Worm (Caenorhabditis elegans) whole organism, mixed stage, embryonic: Measurements from ENCODE around the gene ZK488.5.

ENCODE experiments used
- M03D4.4 ChIP-seq: sonication (generic microtip); optimal IDR thresholded peaks from 2 replicates; lab custom pipeline; 2017; ENCODE audit warnings: mild to moderate bottlenecking, missing genetic modification characterization, missing compliant biosample characterization
- bed-3 ChIP-seq: fragments of 200-800 bp; sonication (Bioruptor generic); optimal IDR thresholded peaks from 3 replicates; lab custom pipeline; 2018; ENCODE audit warnings: mild to moderate bottlenecking, missing genetic modification characterization, moderate library complexity, missing compliant biosample characterization
- blmp-1 ChIP-seq: fragments of 150-350 bp; optimal IDR thresholded peaks from 2 replicates; lab custom pipeline; 2014; ENCODE audit warnings: missing biosample characterization, missing genetic modification characterization
- ceh-39 ChIP-seq: fragments of 150-350 bp; optimal IDR thresholded peaks from 2 replicates; lab custom pipeline; 2014; ENCODE audit warnings: missing biosample characterization, missing genetic modification characterization
- ceh-43 ChIP-seq: fragments of 200-800 bp; sonication (Bioruptor generic); optimal IDR thresholded peaks from 2 replicates; lab custom pipeline; 2018; ENCODE audit warnings: mild to moderate bottlenecking, missing genetic modification characterization, moderate library complexity, missing compliant biosample characterization
- ceh-83 ChIP-seq: fragments of 200-800 bp; sonication (Bioruptor generic); optimal IDR thresholded peaks from 2 replicates; lab custom pipeline; 2018; ENCODE audit warnings: mild to moderate bottlenecking, missing genetic modification characterization, missing compliant biosample characterization
- ces-1 ChIP-seq: fragments of 150-350 bp; optimal IDR thresholded peaks from 2 replicates; lab custom pipeline; 2014; ENCODE audit warnings: missing biosample characterization, missing genetic modification reagents, missing genetic modification characterization
- drap-1 ChIP-seq: fragments of 200-800 bp; sonication (Bioruptor generic); optimal IDR thresholded peaks from 3 replicates; lab custom pipeline; 2018; ENCODE audit warnings: mild to moderate bottlenecking, missing genetic modification characterization, missing compliant biosample characterization
- elt-1 ChIP-seq: sonication (generic microtip); optimal IDR thresholded peaks from 2 replicates; lab custom pipeline; 2017; ENCODE audit warnings: missing genetic modification characterization, mild to moderate bottlenecking, missing compliant biosample characterization, antibody characterized with exemption, moderate library complexity, borderline replicate concordance; ENCODE audit not compliant: insufficient read depth
- elt-3 ChIP-seq: fragments of 150-350 bp; optimal IDR thresholded peaks from 2 replicates; lab custom pipeline; 2014; ENCODE audit warnings: missing biosample characterization, missing genetic modification characterization
- flh-1 ChIP-seq: fragments of 200-800 bp; sonication (Bioruptor generic); optimal IDR thresholded peaks from 2 replicates; lab custom pipeline; 2018; ENCODE audit warnings: mild to moderate bottlenecking, missing genetic modification characterization, moderate library complexity, missing compliant biosample characterization
- ham-2 ChIP-seq: fragments of 200-800 bp; sonication (Bioruptor generic); optimal IDR thresholded peaks from 2 replicates; lab custom pipeline; 2018; ENCODE audit warnings: mild to moderate bottlenecking, missing genetic modification characterization, missing compliant biosample characterization
- hlh-1 ChIP-seq: fragments of 150-350 bp; optimal IDR thresholded peaks from 2 replicates; lab custom pipeline; 2014; ENCODE audit warnings: missing biosample characterization, missing genetic modification reagents, missing genetic modification characterization
- lin-13 ChIP-seq: fragments of 150-350 bp; optimal IDR thresholded peaks from 2 replicates; lab custom pipeline; 2014; ENCODE audit warnings: missing biosample characterization, missing genetic modification characterization
- lin-32 ChIP-seq: fragments of 200-800 bp; sonication (Bioruptor generic); optimal IDR thresholded peaks from 2 replicates; lab custom pipeline; 2018; ENCODE audit warnings: mild to moderate bottlenecking, missing genetic modification characterization, missing compliant biosample characterization
- lsy-2 ChIP-seq: fragments of 150-350 bp; optimal IDR thresholded peaks from 2 replicates; lab custom pipeline; 2014; ENCODE audit warnings: missing biosample characterization, missing genetic modification characterization
- mls-2 ChIP-seq: sonication (generic microtip); optimal IDR thresholded peaks from 2 replicates; lab custom pipeline; 2016; ENCODE audit warnings: mild to moderate bottlenecking, missing genetic modification characterization, moderate library complexity, missing compliant biosample characterization
- nhr-12 ChIP-seq: fragments of 150-350 bp; optimal IDR thresholded peaks from 2 replicates; lab custom pipeline; 2014; ENCODE audit warnings: missing biosample characterization, missing genetic modification characterization
- nhr-2 ChIP-seq: fragments of 150-350 bp; optimal IDR thresholded peaks from 2 replicates; lab custom pipeline; 2014; ENCODE audit warnings: missing biosample characterization, missing genetic modification characterization
- nhr-237 ChIP-seq: fragments of 150-350 bp; optimal IDR thresholded peaks from 2 replicates; lab custom pipeline; 2014; ENCODE audit warnings: missing biosample characterization, missing genetic modification characterization
- nhr-28 ChIP-seq: fragments of 150-350 bp; optimal IDR thresholded peaks from 2 replicates; lab custom pipeline; 2014; ENCODE audit warnings: missing biosample characterization, missing genetic modification characterization
- nhr-76 ChIP-seq: sonication (generic microtip); optimal IDR thresholded peaks from 2 replicates; lab custom pipeline; 2017; ENCODE audit warnings: missing biosample characterization, missing genetic modification characterization
- pha-4 ChIP-seq: fragments of 150-350 bp; optimal IDR thresholded peaks from 2 replicates; lab custom pipeline; 2018; ENCODE audit warnings: missing biosample characterization, missing genetic modification reagents, missing genetic modification characterization
- sem-2 ChIP-seq: fragments of 200-800 bp; sonication (Bioruptor generic); optimal IDR thresholded peaks from 2 replicates; lab custom pipeline; 2018; ENCODE audit warnings: mild to moderate bottlenecking, missing genetic modification characterization, missing compliant biosample characterization
- snpc-4 ChIP-seq: fragments of 150-350 bp; optimal IDR thresholded peaks from 2 replicates; lab custom pipeline; 2014; ENCODE audit warnings: missing biosample characterization, missing genetic modification characterization
- sptf-1 ChIP-seq: sonication (generic microtip); optimal IDR thresholded peaks from 2 replicates; lab custom pipeline; 2017; ENCODE audit warnings: mild to moderate bottlenecking, missing genetic modification characterization, moderate library complexity, missing compliant biosample characterization
- unc-120 ChIP-seq: sonication (generic microtip); optimal IDR thresholded peaks from 2 replicates; lab custom pipeline; 2017; ENCODE audit warnings: missing genetic modification characterization, missing compliant biosample characterization; ENCODE audit not compliant: poor library complexity, severe bottlenecking
- unc-62 ChIP-seq: fragments of 150-350 bp; optimal IDR thresholded peaks from 2 replicates; lab custom pipeline; 2014; ENCODE audit warnings: missing biosample characterization, missing genetic modification reagents, missing genetic modification characterization
- ztf-11 ChIP-seq: fragments of 150-350 bp; optimal IDR thresholded peaks from 2 replicates; lab custom pipeline; 2014; ENCODE audit warnings: missing biosample characterization, missing genetic modification characterization

The ZK488.5 gene

DNA sequence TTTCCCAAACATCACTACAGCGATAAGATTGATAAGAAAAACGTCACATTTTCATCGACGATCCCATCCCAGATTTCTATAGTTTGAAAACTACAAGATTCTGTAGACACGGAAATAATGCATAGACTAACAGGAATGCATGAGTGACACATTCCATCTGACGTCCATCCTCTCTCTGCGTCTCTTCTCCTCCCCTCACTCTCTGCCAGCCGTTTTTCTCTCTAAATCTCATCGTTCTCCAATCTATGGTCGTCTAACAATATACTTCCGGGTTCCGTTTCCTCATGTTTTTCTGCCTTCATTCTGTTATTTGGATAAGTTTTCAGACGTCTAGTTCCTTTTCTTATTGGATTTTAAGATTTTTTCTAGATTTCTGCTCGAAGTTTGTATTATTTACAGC lies 26.0 kb downstream of the ZK488.5 start, which contains the start of gene F48G7.4:
Gene F48G7.4 (plus strand): TSS at position 400 of the 400 bp plus-strand sequence.
- peak; percentile 86 for TF ChIP-seq unc-62
- no peak for TF ChIP-seq flh-1

DNA sequence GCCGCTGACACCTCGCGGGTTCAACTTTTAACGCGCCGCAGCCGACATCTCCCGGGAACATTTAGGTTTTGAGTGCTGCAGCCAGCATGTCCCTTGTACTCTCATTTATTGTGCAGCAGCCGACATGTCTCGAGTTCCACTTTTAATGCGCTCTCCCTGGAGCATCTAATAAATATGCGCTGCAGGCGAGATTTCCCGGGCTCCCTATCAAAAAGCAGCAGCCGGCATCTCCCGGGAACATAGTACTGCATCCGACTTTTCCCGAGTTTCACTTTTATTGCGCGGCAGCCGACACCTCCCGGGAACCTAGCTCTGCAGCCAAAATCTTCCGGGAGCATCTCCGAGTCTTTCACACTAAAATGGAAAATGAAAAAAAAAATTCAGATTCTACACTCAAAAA lies 27.9 kb downstream of the ZK488.5 start:
- TF ChIP-seq unc-120 (no peak), lsy-2 (no peak), nhr-12 (tag; lab: Kevin White, UChicago) (no peak), flh-1 (no peak), elt-1 (tag; lab: Kevin White, UChicago) (no peak), bed-3 (no peak), ceh-83 (GFP tag; lab: Kevin White, UChicago) (no peak), ceh-39 (tag; lab: Kevin White, UChicago) (no peak), lin-32 (GFP tag; lab: Kevin White, UChicago) (no peak), lin-13 (tag; lab: Kevin White, UChicago) (no peak), ceh-43 (GFP tag; lab: Kevin White, UChicago) (no peak), ham-2 (GFP tag; lab: Kevin White, UChicago) (no peak), blmp-1 (tag; lab: Kevin White, UChicago) (no peak), drap-1 (no peak)

DNA sequence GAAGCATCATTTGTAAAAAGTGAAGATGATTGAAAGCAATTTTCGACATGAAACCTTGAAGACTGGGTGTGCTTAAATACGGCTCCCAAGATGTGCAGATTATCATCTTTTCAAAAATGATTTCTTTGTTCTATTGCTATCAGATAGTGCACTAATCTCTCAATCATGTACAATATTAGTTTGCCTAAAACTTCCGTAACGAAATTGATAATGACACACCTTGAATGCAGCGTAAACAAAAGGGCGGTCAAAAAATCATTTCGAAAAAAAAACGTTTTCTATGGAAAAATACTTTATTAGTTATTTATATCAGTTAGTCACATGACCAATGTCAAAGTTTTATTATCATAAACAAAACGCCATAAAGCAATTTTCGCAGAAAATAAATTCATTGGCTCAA lies 29.8 kb downstream of the ZK488.5 start, which contains the start of gene F48G7.5:
Gene F48G7.5 (minus strand): TSS at position 34 of the 400 bp plus-strand sequence.
- TF ChIP-seq mls-2 (tag; lab: Kevin White, UChicago), result no peak
- TF ChIP-seq unc-62, result no peak
- no peak for TF ChIP-seq ceh-43 (GFP tag; lab: Kevin White, UChicago)
- no peak for TF ChIP-seq blmp-1 (tag; lab: Kevin White, UChicago)
- TF ChIP-seq sptf-1 (tag; lab: Kevin White, UChicago), result no peak
- no peak for TF ChIP-seq snpc-4 (tag; lab: Kevin White, UChicago)
- no peak for TF ChIP-seq nhr-28 (tag; lab: Kevin White, UChicago)
- no peak for TF ChIP-seq flh-1
- no peak for TF ChIP-seq ztf-11 (tag; lab: Kevin White, UChicago)
- TF ChIP-seq M03D4.4 (tag; lab: Kevin White, UChicago), result no peak
- TF ChIP-seq lin-32 (GFP tag; lab: Kevin White, UChicago), result no peak

DNA sequence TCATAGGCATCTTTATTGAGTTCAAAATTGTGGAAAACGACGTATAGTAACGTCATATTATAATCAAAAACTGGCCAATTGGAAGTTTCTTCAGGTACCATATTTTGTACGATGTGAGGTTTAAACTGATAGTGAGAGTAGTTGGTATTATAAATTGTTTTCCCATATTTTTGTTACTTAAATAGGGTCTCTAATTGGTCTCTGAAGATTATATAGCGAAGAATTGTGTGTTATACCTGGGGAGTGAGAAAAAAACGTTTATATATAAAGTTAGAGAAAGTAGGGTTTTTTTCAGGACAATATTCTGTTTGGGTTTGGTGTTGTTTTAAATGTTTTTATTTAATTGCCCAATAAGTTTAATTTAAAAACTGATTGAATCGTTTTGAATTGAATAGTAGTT lies 31.9 kb downstream of the ZK488.5 start, which contains the start of gene srt-17:
Gene srt-17 (minus strand): TSS at position 101 of the 400 bp plus-strand sequence.
- TF ChIP-seq elt-3 (tag; lab: Kevin White, UChicago) (no peak), ceh-43 (GFP tag; lab: Kevin White, UChicago) (no peak), unc-62 (no peak), flh-1 (no peak), hlh-1 (no peak), ztf-11 (tag; lab: Kevin White, UChicago) (no peak), bed-3 (no peak), sem-2 (GFP tag; lab: Kevin White, UChicago) (no peak), ceh-39 (tag; lab: Kevin White, UChicago) (no peak), lsy-2 (no peak), nhr-2 (tag; lab: Kevin White, UChicago) (no peak), unc-120 (no peak)

DNA sequence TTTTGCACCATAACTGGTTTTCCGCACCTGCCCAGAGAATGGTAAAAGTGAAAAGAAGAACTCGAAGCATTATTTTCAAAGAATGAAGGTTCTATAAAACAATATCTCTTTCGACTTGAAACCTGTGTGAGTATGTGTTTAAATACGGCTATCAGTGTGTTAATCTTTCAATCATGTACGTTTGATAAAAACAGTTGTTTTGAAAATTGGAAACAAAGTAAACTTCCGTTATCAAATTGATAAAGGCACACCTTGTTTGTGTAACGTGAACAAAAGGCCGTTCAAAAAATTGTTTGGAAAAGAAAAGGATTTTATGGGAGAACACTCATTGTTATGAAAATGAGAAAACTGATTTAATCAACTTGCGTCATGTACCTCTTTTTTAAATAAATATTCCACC lies 33.3 kb downstream of the ZK488.5 start, which contains the start of gene F48G7.7:
Gene F48G7.7 (minus strand): TSS at position 101 of the 400 bp plus-strand sequence.
- TF ChIP-seq unc-62 (no peak), ceh-83 (GFP tag; lab: Kevin White, UChicago) (no peak), flh-1 (no peak), pha-4 (tag; lab: Kevin White, UChicago) (no peak), nhr-2 (tag; lab: Kevin White, UChicago) (no peak), nhr-237 (tag; lab: Kevin White, UChicago) (no peak), lsy-2 (no peak), ces-1 (no peak), unc-120 (no peak), lin-13 (tag; lab: Kevin White, UChicago) (no peak), ztf-11 (tag; lab: Kevin White, UChicago) (no peak), hlh-1 (no peak), nhr-28 (tag; lab: Kevin White, UChicago) (no peak), ceh-43 (GFP tag; lab: Kevin White, UChicago) (no peak), nhr-76 (tag; lab: Kevin White, UChicago) (no peak), snpc-4 (tag; lab: Kevin White, UChicago) (no peak), M03D4.4 (tag; lab: Kevin White, UChicago) (no peak), elt-1 (tag; lab: Kevin White, UChicago) (no peak), ham-2 (GFP tag; lab: Kevin White, UChicago) (no peak)
